Worm (Caenorhabditis elegans) whole organism, L4/young adult: ENCODE data around the gene fbxb-81.

Experiments used
- W03F9.2 ChIP-seq: fragments of 150-350 bp; optimal IDR thresholded peaks from 2 replicates; lab custom pipeline; 2014; ENCODE audit warnings: missing biosample characterization, missing genetic modification characterization
- dao-5 ChIP-seq: sonication (generic microtip); optimal IDR thresholded peaks from 2 replicates; lab custom pipeline; 2016; ENCODE audit warnings: missing genotype, missing genetic modification characterization, moderate library complexity, missing compliant biosample characterization
- him-1 ChIP-seq: sonication (generic microtip); optimal IDR thresholded peaks from 2 replicates; lab custom pipeline; 2016; ENCODE audit warnings: missing genotype, missing genetic modification reagents, missing genetic modification characterization, missing compliant biosample characterization

ce11 chrIII:173501-173900, 32.5 kb upstream of the fbxb-81 start, which contains the start of gene F40G9.19:
- TF ChIP-seq him-1 (tag; lab: Kevin White, UChicago) (no peak), dao-5 (tag; lab: Kevin White, UChicago) (no peak), W03F9.2 (tag; lab: Kevin White, UChicago) (no peak)
